Fruit fly (Drosophila melanogaster) whole organism, embryonic: ENCODE measurements around the gene PGAP1.
A peak's percentile ranks its signal among the peaks of the same experiment; 100 is the strongest.

Source experiments
- Atf-2 ChIP-seq: fragments of 200-800 bp; sonication (Bioruptor generic); optimal IDR thresholded peaks from 2 replicates; lab custom pipeline; 2016; ENCODE audit warnings: missing biosample characterization, missing genetic modification characterization
- Awh ChIP-seq: fragments of 200-800 bp; sonication (Bioruptor generic); IDR thresholded peaks from 2 replicates; pipeline ENCODE4, ENCODE4 v1.3.6; 2022; ENCODE audit warnings: missing biosample characterization, missing genetic modification characterization
- Bdp1 ChIP-seq: fragments of 200-800 bp; sonication (Bioruptor generic); optimal IDR thresholded peaks from 3 replicates; lab custom pipeline; 2016; ENCODE audit warnings: missing biosample characterization, missing genetic modification characterization
- CG10654 ChIP-seq: fragments of 200-800 bp; sonication (Bioruptor generic); optimal IDR thresholded peaks from 2 replicates; lab custom pipeline; 2016; ENCODE audit warnings: missing biosample characterization, missing genetic modification characterization
- CG10979 ChIP-seq: fragments of 200-800 bp; sonication (Bioruptor generic); optimal IDR thresholded peaks from 2 replicates; lab custom pipeline; 2018; ENCODE audit warnings: missing biosample characterization, mild to moderate bottlenecking, missing genetic modification characterization, moderate library complexity
- CG11695 ChIP-seq: fragments of 200-800 bp; sonication (Bioruptor generic); IDR thresholded peaks from 3 replicates; pipeline ENCODE4 v1.3.6; 2022; ENCODE audit warnings: missing biosample characterization, missing genetic modification characterization
- CG11723 ChIP-seq: fragments of 200-800 bp; sonication (Bioruptor generic); optimal IDR thresholded peaks from 2 replicates; lab custom pipeline; 2017; ENCODE audit warnings: missing biosample characterization, mild to moderate bottlenecking, missing genetic modification characterization
- CG18619 ChIP-seq: fragments of 200-800 bp; sonication (Bioruptor generic); optimal IDR thresholded peaks from 3 replicates; lab custom pipeline; 2017; ENCODE audit warnings: missing biosample characterization, mild to moderate bottlenecking, missing genetic modification characterization
- CG2129 ChIP-seq: fragments of 200-800 bp; sonication (Bioruptor generic); IDR thresholded peaks from 2 replicates; pipeline ENCODE4 v1.3.6; 2022; ENCODE audit warnings: missing biosample characterization, missing genetic modification characterization; ENCODE audit not compliant: partially characterized antibody
- CG2678 ChIP-seq: fragments of 200-800 bp; sonication (Bioruptor generic); optimal IDR thresholded peaks from 3 replicates; lab custom pipeline; 2019; ENCODE audit warnings: missing biosample characterization, mild to moderate bottlenecking, missing genetic modification characterization, moderate library complexity
- CG31441 ChIP-seq: fragments of 200-800 bp; sonication (Bioruptor generic); IDR thresholded peaks from 2 replicates; pipeline ENCODE4 v1.3.6; 2022; ENCODE audit warnings: missing biosample characterization, missing genetic modification characterization
- CG34422 ChIP-seq: fragments of 200-800 bp; sonication (Bioruptor generic); IDR thresholded peaks from 3 replicates; pipeline ENCODE4 v1.3.6; 2022; ENCODE audit warnings: missing biosample characterization, missing genetic modification characterization
- CG43689 ChIP-seq: fragments of 200-800 bp; sonication (Bioruptor generic); IDR thresholded peaks from 2 replicates; pipeline ENCODE4 v1.3.6; 2022; ENCODE audit warnings: missing biosample characterization, missing genetic modification characterization
- CG6813 ChIP-seq: fragments of 200-800 bp; sonication (Bioruptor generic); optimal IDR thresholded peaks from 2 replicates; lab custom pipeline; 2017; ENCODE audit warnings: missing biosample characterization, missing genetic modification characterization, mild to moderate bottlenecking, moderate library complexity, missing genetic modification reagents
- CG7928 ChIP-seq: fragments of 200-800 bp; sonication (Bioruptor generic); optimal IDR thresholded peaks from 2 replicates; lab custom pipeline; 2017; ENCODE audit warnings: missing biosample characterization, mild to moderate bottlenecking, missing genetic modification characterization
- CG8478 ChIP-seq: fragments of >200 bp; optimal IDR thresholded peaks from 2 replicates; lab custom pipeline; 2018
- CG9876 ChIP-seq: fragments of 200-800 bp; sonication (Bioruptor generic); optimal IDR thresholded peaks from 2 replicates; lab custom pipeline; 2016; ENCODE audit warnings: missing biosample characterization, missing genetic modification characterization
- CoRest ChIP-seq: fragments of 200-800 bp; sonication (Bioruptor generic); optimal IDR thresholded peaks from 3 replicates; lab custom pipeline; 2018; ENCODE audit warnings: missing biosample characterization, mild to moderate bottlenecking, missing genetic modification characterization, moderate library complexity
- D ChIP-seq, 2 experiments: fragments of 200-800 bp in 1 of 2; fragments of >200 bp in 1 of 2; sonication (Bioruptor generic) in 1 of 2; optimal IDR thresholded peaks; 2 replicates in 1 of 2; 3 replicates in 1 of 2; lab custom pipeline; 2017; ENCODE audit warnings: mild to moderate bottlenecking in 1 of 2, missing biosample characterization in 1 of 2, missing genetic modification characterization in 1 of 2, missing genetic modification reagents in 1 of 2
- Dbx ChIP-seq: fragments of 200-800 bp; sonication (Bioruptor generic); IDR thresholded peaks from 3 replicates; pipeline ENCODE4 v1.3.6; 2022; ENCODE audit warnings: missing biosample characterization, missing genetic modification characterization
- Dip2 ChIP-seq: fragments of 200-800 bp; sonication (Bioruptor generic); IDR thresholded peaks from 2 replicates; pipeline ENCODE4 v1.3.6; 2022; ENCODE audit warnings: missing biosample characterization, missing genetic modification characterization
- E2f1 ChIP-seq: fragments of 200-800 bp; sonication (Bioruptor generic); IDR thresholded peaks from 2 replicates; pipeline ENCODE4 v1.3.6; 2022; ENCODE audit warnings: missing biosample characterization, missing genetic modification characterization
- Fer2 ChIP-seq: fragments of 200-800 bp; sonication (Bioruptor generic); optimal IDR thresholded peaks from 2 replicates; lab custom pipeline; 2018; ENCODE audit warnings: missing biosample characterization, mild to moderate bottlenecking, missing genetic modification characterization, moderate library complexity
- Fer3 ChIP-seq: fragments of 200-800 bp; sonication (Bioruptor generic); optimal IDR thresholded peaks from 2 replicates; lab custom pipeline; 2018; ENCODE audit warnings: missing biosample characterization, mild to moderate bottlenecking, missing genetic modification characterization, moderate library complexity
- H2.0 ChIP-seq: fragments of 200-800 bp; sonication (Bioruptor generic); IDR thresholded peaks from 2 replicates; pipeline ENCODE4 v1.3.6; 2022; ENCODE audit warnings: missing biosample characterization, missing genetic modification characterization
- HLH54F ChIP-seq: fragments of 200-800 bp; sonication (Bioruptor generic); optimal IDR thresholded peaks from 3 replicates; lab custom pipeline; 2016; ENCODE audit warnings: missing biosample characterization, missing genetic modification characterization
- Hr3 ChIP-seq: fragments of 200-800 bp; sonication (Bioruptor generic); optimal IDR thresholded peaks from 3 replicates; lab custom pipeline; 2016; ENCODE audit warnings: missing biosample characterization, missing genetic modification characterization
- Lpt ChIP-seq: fragments of >200 bp; optimal IDR thresholded peaks from 2 replicates; lab custom pipeline; 2018; ENCODE audit warnings: missing biosample characterization, missing genetic modification characterization
- Med ChIP-seq: fragments of 200-800 bp; sonication (Bioruptor generic); peaks from one replicate; lab custom pipeline; 2016; ENCODE audit warnings: missing biosample characterization, missing genetic modification characterization, mild to moderate bottlenecking, inconsistent platforms, moderate library complexity
- Ravus ChIP-seq: fragments of 200-800 bp; sonication (Bioruptor generic); IDR thresholded peaks from 2 replicates; pipeline ENCODE4 v1.3.6; 2022; ENCODE audit warnings: missing biosample characterization, missing genetic modification characterization
- Sin3A ChIP-seq: fragments of >200 bp; optimal IDR thresholded peaks from 2 replicates; lab custom pipeline; 2018
- Taf1 ChIP-seq: fragments of 200-800 bp; sonication (Bioruptor generic); IDR thresholded peaks from 2 replicates; pipeline ENCODE4 v1.3.6; 2022; ENCODE audit warnings: missing biosample characterization, missing genetic modification characterization
- ash1 ChIP-seq: fragments of 200-800 bp; sonication (Bioruptor generic); optimal IDR thresholded peaks from 2 replicates; lab custom pipeline; 2018; ENCODE audit warnings: missing biosample characterization, mild to moderate bottlenecking, missing genetic modification characterization
- caup ChIP-seq: fragments of 200-800 bp; sonication (Bioruptor generic); optimal IDR thresholded peaks from 3 replicates; lab custom pipeline; 2017; ENCODE audit warnings: missing biosample characterization, mild to moderate bottlenecking, missing genetic modification characterization, moderate library complexity; ENCODE audit not compliant: severe bottlenecking
- corto ChIP-seq: fragments of 200-800 bp; sonication (Bioruptor generic); optimal IDR thresholded peaks from 2 replicates; lab custom pipeline; 2016; ENCODE audit warnings: missing biosample characterization, mild to moderate bottlenecking, missing genetic modification characterization, moderate library complexity
- crp ChIP-seq, 2 experiments: fragments of 200-800 bp; sonication (Bioruptor generic); optimal IDR thresholded peaks; 2 replicates in 1 of 2; 3 replicates in 1 of 2; lab custom pipeline; 2017; ENCODE audit warnings: missing biosample characterization in 2 of 2, missing genetic modification characterization in 2 of 2, mild to moderate bottlenecking in 1 of 2, moderate library complexity in 1 of 2
- dan ChIP-seq: fragments of 200-800 bp; sonication (Bioruptor generic); IDR thresholded peaks from 2 replicates; pipeline ENCODE4 v1.3.6; 2022; ENCODE audit warnings: missing biosample characterization, missing genetic modification characterization
- fru ChIP-seq: fragments of >200 bp; optimal IDR thresholded peaks from 2 replicates; lab custom pipeline; 2017
- gem ChIP-seq: fragments of 200-800 bp; sonication (Bioruptor generic); optimal IDR thresholded peaks from 2 replicates; lab custom pipeline; 2019; ENCODE audit warnings: missing biosample characterization, mild to moderate bottlenecking, missing genetic modification characterization, moderate library complexity
- grn ChIP-seq: fragments of 200-800 bp; sonication (Bioruptor generic); optimal IDR thresholded peaks from 3 replicates; lab custom pipeline; 2017; ENCODE audit warnings: missing biosample characterization, missing genetic modification characterization
- gro ChIP-seq: fragments of 200-800 bp; sonication (Bioruptor generic); optimal IDR thresholded peaks from 2 replicates; lab custom pipeline; 2016; ENCODE audit warnings: missing biosample characterization, missing genetic modification characterization
- gt ChIP-seq: fragments of 200-800 bp; sonication (Bioruptor generic); IDR thresholded peaks from 2 replicates; pipeline ENCODE4 v1.3.6; 2022; ENCODE audit warnings: missing biosample characterization, missing genetic modification characterization
- knrl ChIP-seq: fragments of 200-800 bp; sonication (Bioruptor generic); IDR thresholded peaks from 3 replicates; pipeline ENCODE4 v1.3.6; 2022; ENCODE audit warnings: missing biosample characterization, missing genetic modification characterization; ENCODE audit not compliant: partially characterized antibody
- lbe ChIP-seq: fragments of 200-800 bp; sonication (Bioruptor generic); optimal IDR thresholded peaks from 2 replicates; lab custom pipeline; 2016; ENCODE audit warnings: missing biosample characterization, mild to moderate bottlenecking, missing genetic modification characterization
- nerfin-1 ChIP-seq: fragments of 200-800 bp; sonication (Bioruptor generic); optimal IDR thresholded peaks from 3 replicates; lab custom pipeline; 2019; ENCODE audit warnings: missing biosample characterization, mild to moderate bottlenecking, missing genetic modification characterization, moderate library complexity
- nerfin-2 ChIP-seq: fragments of 200-800 bp; sonication (Bioruptor generic); IDR thresholded peaks from 2 replicates; pipeline ENCODE4 v1.3.6; 2022; ENCODE audit warnings: missing biosample characterization, missing genetic modification characterization; ENCODE audit not compliant: partially characterized antibody
- pnt ChIP-seq: fragments of 200-800 bp; sonication (Bioruptor generic); optimal IDR thresholded peaks from 3 replicates; lab custom pipeline; 2016; ENCODE audit warnings: missing biosample characterization, missing genetic modification characterization
- trem ChIP-seq: fragments of 200-800 bp; optimal IDR thresholded peaks from 3 replicates; lab custom pipeline; 2019; ENCODE audit warnings: missing biosample characterization, mild to moderate bottlenecking, missing genetic modification characterization, moderate library complexity
- trh ChIP-seq: fragments of 200-800 bp; sonication (Bioruptor generic); optimal IDR thresholded peaks from 2 replicates; lab custom pipeline; 2016; ENCODE audit warnings: missing biosample characterization, missing genetic modification characterization
- zfh2 ChIP-seq: fragments of 200-800 bp; sonication (Bioruptor generic); optimal IDR thresholded peaks from 2 replicates; lab custom pipeline; 2016; ENCODE audit warnings: missing biosample characterization, missing genetic modification characterization

PGAP1 gene

dm6 chrX:5679079-5679932 lies 10.0 kb downstream of the PGAP1 start (continued):
- TF ChIP-seq CG18619 (GFP tag; lab: Kevin White, UChicago): no peak
- TF ChIP-seq D (optimal IDR thresholded peaks at IDR 0.05; lab: Kevin White, UChicago): no peak
- TF ChIP-seq D (GFP tag; optimal IDR thresholded peaks at IDR 0.05; lab: Kevin White, UChicago): peak; percentile 68
- TF ChIP-seq H2.0 (GFP tag; lab: Robert Waterston, UW): no peak
- no peak for TF ChIP-seq nerfin-2 (GFP tag; lab: Robert Waterston, UW)
- TF ChIP-seq knrl (GFP tag; lab: Robert Waterston, UW): no peak
- no peak for TF ChIP-seq grn (GFP tag; lab: Kevin White, UChicago)
- TF ChIP-seq Fer3: peak; percentile 16
- TF ChIP-seq E2f1 (GFP tag; lab: Robert Waterston, UW): no peak
- TF ChIP-seq ash1 (GFP tag; lab: Kevin White, UChicago): no peak
- no peak for TF ChIP-seq CG2678 (tag; lab: Kevin White, UChicago)
- no peak for TF ChIP-seq Dip2 (GFP tag; lab: Robert Waterston, UW)
- no peak for TF ChIP-seq Bdp1 (GFP tag; lab: Kevin White, UChicago)
- no peak for TF ChIP-seq HLH54F (GFP tag; lab: Kevin White, UChicago)
- TF ChIP-seq caup: no peak
- TF ChIP-seq Dbx (GFP tag; lab: Robert Waterston, UW): no peak
- TF ChIP-seq CG6813 (GFP tag; lab: Kevin White, UChicago): peak; percentile 43
- TF ChIP-seq corto (GFP tag; lab: Kevin White, UChicago): no peak
- TF ChIP-seq CG2129: no peak
- peak; percentile 33 for TF ChIP-seq CG10654
- peak; percentile 28 for TF ChIP-seq nerfin-1 (tag; lab: Kevin White, UChicago)
- no peak for TF ChIP-seq CG43689 (GFP tag; lab: Robert Waterston, UW)
- peak; percentile 35 for TF ChIP-seq Atf-2 (GFP tag; lab: Kevin White, UChicago)
- no peak for TF ChIP-seq CG9876 (GFP tag; lab: Kevin White, UChicago)
- TF ChIP-seq CG7928 (GFP tag; lab: Kevin White, UChicago): no peak
- peak; percentile 41 for TF ChIP-seq Med (GFP tag; lab: Kevin White, UChicago)
- TF ChIP-seq Ravus (GFP tag; lab: Robert Waterston, UW): no peak
- peak; percentile 31 for TF ChIP-seq CoRest (tag; lab: Kevin White, UChicago)
- no peak for TF ChIP-seq Taf1 (GFP tag; lab: Robert Waterston, UW)
- no peak for TF ChIP-seq trh (GFP tag; lab: Kevin White, UChicago)
- peak; percentile 32 for TF ChIP-seq lbe (GFP tag; lab: Kevin White, UChicago)
- TF ChIP-seq CG11723 (GFP tag; lab: Kevin White, UChicago): peak; percentile 7
- TF ChIP-seq Sin3A: no peak
- TF ChIP-seq Lpt (GFP tag; lab: Kevin White, UChicago): no peak
- no peak for TF ChIP-seq gro (GFP tag; lab: Kevin White, UChicago)
- no peak for TF ChIP-seq gt (GFP tag; lab: Robert Waterston, UW)
- no peak for TF ChIP-seq crp (GFP tag; optimal IDR thresholded peaks at IDR 0.05; lab: Kevin White, UChicago)
- no peak for TF ChIP-seq Fer2 (tag; lab: Kevin White, UChicago)
- TF ChIP-seq CG10979 (tag; lab: Kevin White, UChicago): peak; percentile 78
- TF ChIP-seq CG11695 (GFP tag; lab: Robert Waterston, UW): 0 out of 3 replicates have a peak, but pooled peaks have one; percentile 25
- no peak for TF ChIP-seq gem (tag; lab: Kevin White, UChicago)
- TF ChIP-seq Awh (GFP tag; lab: Robert Waterston, UW): peak; percentile 57; the same call in 1 of the 2 replicates
- no peak for TF ChIP-seq zfh2
- TF ChIP-seq CG8478 (lab: Kevin White, UChicago): no peak
- no peak for TF ChIP-seq dan
- peak; percentile 50 for TF ChIP-seq pnt (GFP tag; lab: Kevin White, UChicago)
- 0 out of 3 replicates have a peak, but pooled peaks have one; percentile 30 for TF ChIP-seq CG34422
- peak; percentile 48 for TF ChIP-seq trem (tag; lab: Kevin White, UChicago)
- peak; percentile 40 for TF ChIP-seq Hr3 (GFP tag; lab: Kevin White, UChicago)
- no peak; the same call in 1 of the 2 replicates for TF ChIP-seq CG31441
- TF ChIP-seq fru (lab: Kevin White, UChicago): no peak
